Fruit fly (Drosophila melanogaster) whole organism, prepupa: ENCODE measurements around the gene CG15317.
A peak's percentile ranks its signal among the peaks of the same experiment; 100 is the strongest.

ENCODE experiments used
- Blimp-1 ChIP-seq: fragments of 200-800 bp; sonication (Bioruptor generic); optimal IDR thresholded peaks from 3 replicates; lab custom pipeline; 2017; ENCODE audit warnings: missing biosample characterization, missing genetic modification characterization, mild to moderate bottlenecking, moderate library complexity, missing genetic modification reagents
- CG10631 ChIP-seq: fragments of 200-800 bp; sonication (Bioruptor generic); optimal IDR thresholded peaks from 2 replicates; lab custom pipeline; 2016; ENCODE audit warnings: missing biosample characterization, missing genetic modification characterization
- CG10669 ChIP-seq: fragments of 200-800 bp; sonication (Bioruptor generic); optimal IDR thresholded peaks from 3 replicates; lab custom pipeline; 2018; ENCODE audit warnings: missing biosample characterization, mild to moderate bottlenecking, missing genetic modification characterization, moderate library complexity
- CG11294 ChIP-seq: fragments of 200-800 bp; sonication (Bioruptor generic); IDR thresholded peaks from 2 replicates; pipeline ENCODE4 v1.3.6; 2022; ENCODE audit warnings: missing biosample characterization, missing genetic modification characterization
- CG15336 ChIP-seq: fragments of 200-800 bp; sonication (Bioruptor generic); IDR thresholded peaks from 2 replicates; pipeline ENCODE4 v1.3.6; 2022; ENCODE audit warnings: missing biosample characterization, missing genetic modification characterization
- CG1621 ChIP-seq: fragments of 200-800 bp; sonication (Bioruptor generic); optimal IDR thresholded peaks from 3 replicates; lab custom pipeline; 2018; ENCODE audit warnings: missing biosample characterization, mild to moderate bottlenecking, missing genetic modification characterization
- CG16779 ChIP-seq: fragments of 200-800 bp; sonication (Bioruptor generic); optimal IDR thresholded peaks from 3 replicates; lab custom pipeline; 2017; ENCODE audit warnings: missing biosample characterization, mild to moderate bottlenecking, missing genetic modification characterization
- CG3032 ChIP-seq: fragments of 200-800 bp; optimal IDR thresholded peaks from 2 replicates; lab custom pipeline; 2019; ENCODE audit warnings: missing biosample characterization, mild to moderate bottlenecking, missing genetic modification characterization, moderate library complexity
- CG31627 ChIP-seq: fragments of 200-800 bp; sonication (Bioruptor generic); optimal IDR thresholded peaks from 3 replicates; lab custom pipeline; 2016; ENCODE audit warnings: missing biosample characterization, missing genetic modification characterization
- CG32006 ChIP-seq: fragments of 200-800 bp; sonication (Bioruptor generic); optimal IDR thresholded peaks from 3 replicates; lab custom pipeline; 2017; ENCODE audit warnings: missing biosample characterization, mild to moderate bottlenecking, missing genetic modification characterization
- CG34406 ChIP-seq: fragments of 200-800 bp; sonication (Bioruptor generic); optimal IDR thresholded peaks from 3 replicates; lab custom pipeline; 2016; ENCODE audit warnings: missing biosample characterization, missing genetic modification characterization
- CG3919 ChIP-seq: fragments of 200-800 bp; sonication (Bioruptor generic); optimal IDR thresholded peaks from 3 replicates; lab custom pipeline; 2016; ENCODE audit warnings: missing biosample characterization, missing genetic modification characterization
- CG4318 ChIP-seq: fragments of 200-800 bp; sonication (Bioruptor generic); optimal IDR thresholded peaks from 3 replicates; lab custom pipeline; 2017; ENCODE audit warnings: missing biosample characterization, mild to moderate bottlenecking, missing genetic modification characterization
- CG6792 ChIP-seq: fragments of 200-800 bp; sonication (Bioruptor generic); optimal IDR thresholded peaks from 3 replicates; lab custom pipeline; 2016; ENCODE audit warnings: missing biosample characterization, missing genetic modification characterization
- CG6808 ChIP-seq: fragments of 200-800 bp; sonication (Bioruptor generic); optimal IDR thresholded peaks from 3 replicates; lab custom pipeline; 2017; ENCODE audit warnings: missing biosample characterization, missing genetic modification characterization, mild to moderate bottlenecking, moderate library complexity, missing genetic modification reagents
- CG6854 ChIP-seq: fragments of 200-800 bp; sonication (Bioruptor generic); optimal IDR thresholded peaks from 2 replicates; lab custom pipeline; 2017; ENCODE audit warnings: missing biosample characterization, mild to moderate bottlenecking, missing genetic modification characterization
- CG8319 ChIP-seq: fragments of 200-800 bp; sonication (Bioruptor generic); optimal IDR thresholded peaks from 3 replicates; lab custom pipeline; 2016; ENCODE audit warnings: missing biosample characterization, missing genetic modification characterization
- CG9139 ChIP-seq: fragments of 200-800 bp; sonication (Bioruptor generic); optimal IDR thresholded peaks from 3 replicates; lab custom pipeline; 2017; ENCODE audit warnings: missing biosample characterization, mild to moderate bottlenecking, missing genetic modification characterization
- Eip78C ChIP-seq: fragments of 200-800 bp; sonication (Bioruptor generic); peaks from one replicate; lab custom pipeline; 2016; ENCODE audit warnings: missing biosample characterization, missing genetic modification characterization
- Eip93F ChIP-seq: fragments of 200-800 bp; sonication (Bioruptor generic); optimal IDR thresholded peaks from 2 replicates; lab custom pipeline; 2016; ENCODE audit warnings: missing biosample characterization, mild to moderate bottlenecking, missing genetic modification characterization
- Ets21C ChIP-seq: fragments of 200-800 bp; sonication (Bioruptor generic); optimal IDR thresholded peaks from 3 replicates; lab custom pipeline; 2016; ENCODE audit warnings: missing biosample characterization, missing genetic modification characterization
- Ets96B ChIP-seq: fragments of 200-800 bp; optimal IDR thresholded peaks from 2 replicates; lab custom pipeline; 2019; ENCODE audit warnings: missing biosample characterization, mild to moderate bottlenecking, missing genetic modification characterization, moderate library complexity
- Gug ChIP-seq: fragments of 200-800 bp; sonication (Bioruptor generic); IDR thresholded peaks from 2 replicates; pipeline ENCODE4 v1.3.6; 2022; ENCODE audit warnings: missing biosample characterization, missing genetic modification characterization
- Hr38 ChIP-seq: sonication (Bioruptor generic); optimal IDR thresholded peaks from 2 replicates; lab custom pipeline; 2016; ENCODE audit warnings: missing biosample characterization, missing genetic modification characterization
- Hr39 ChIP-seq: fragments of 200-800 bp; sonication (Bioruptor generic); optimal IDR thresholded peaks from 2 replicates; lab custom pipeline; 2016; ENCODE audit warnings: missing biosample characterization, missing genetic modification characterization
- Lpt ChIP-seq: fragments of 200-800 bp; sonication (Bioruptor generic); optimal IDR thresholded peaks from 3 replicates; lab custom pipeline; 2016; ENCODE audit warnings: missing biosample characterization, missing genetic modification characterization
- Met ChIP-seq: fragments of 200-800 bp; sonication (Bioruptor generic); optimal IDR thresholded peaks from 3 replicates; lab custom pipeline; 2016; ENCODE audit warnings: missing biosample characterization, missing genetic modification characterization
- Smox ChIP-seq: fragments of 200-800 bp; sonication (Bioruptor generic); optimal IDR thresholded peaks from 3 replicates; lab custom pipeline; 2016; ENCODE audit warnings: missing biosample characterization, missing genetic modification characterization
- Sox14 ChIP-seq: fragments of 200-800 bp; sonication (Bioruptor generic); optimal IDR thresholded peaks from 3 replicates; lab custom pipeline; 2016; ENCODE audit warnings: missing biosample characterization, missing genetic modification characterization
- Sox15 ChIP-seq: fragments of 200-800 bp; sonication (Bioruptor generic); optimal IDR thresholded peaks from 3 replicates; lab custom pipeline; 2016; ENCODE audit warnings: missing biosample characterization, missing genetic modification characterization
- acj6 ChIP-seq: fragments of 200-800 bp; sonication (Bioruptor generic); optimal IDR thresholded peaks from 3 replicates; lab custom pipeline; 2016; ENCODE audit warnings: missing biosample characterization, missing genetic modification characterization
- dsx ChIP-seq: fragments of 200-800 bp; optimal IDR thresholded peaks from 3 replicates; lab custom pipeline; 2019; ENCODE audit warnings: missing biosample characterization, mild to moderate bottlenecking, missing genetic modification characterization, moderate library complexity; ENCODE audit not compliant: poor library complexity, severe bottlenecking
- fd59A ChIP-seq: fragments of 200-800 bp; sonication (Bioruptor generic); optimal IDR thresholded peaks from 2 replicates; lab custom pipeline; 2017; ENCODE audit warnings: missing biosample characterization, mild to moderate bottlenecking, missing genetic modification characterization, missing genetic modification reagents
- fd85E ChIP-seq: fragments of 200-800 bp; sonication (Bioruptor generic); optimal IDR thresholded peaks from 3 replicates; lab custom pipeline; 2016; ENCODE audit warnings: missing biosample characterization, missing genetic modification characterization
- lz ChIP-seq: fragments of 200-800 bp; sonication (Bioruptor generic); optimal IDR thresholded peaks from 3 replicates; lab custom pipeline; 2016; ENCODE audit warnings: missing biosample characterization, missing genetic modification characterization
- net ChIP-seq: fragments of 200-800 bp; sonication (Bioruptor generic); optimal IDR thresholded peaks from 3 replicates; lab custom pipeline; 2016; ENCODE audit warnings: missing biosample characterization, missing genetic modification characterization
- pdm3 ChIP-seq: fragments of 200-800 bp; sonication (Bioruptor generic); optimal IDR thresholded peaks from 3 replicates; lab custom pipeline; 2016; ENCODE audit warnings: missing biosample characterization, missing genetic modification characterization
- spab ChIP-seq: fragments of 200-800 bp; sonication (Bioruptor generic); optimal IDR thresholded peaks from 2 replicates; lab custom pipeline; 2017; ENCODE audit warnings: missing biosample characterization, mild to moderate bottlenecking, missing genetic modification characterization, missing genetic modification reagents
- svp ChIP-seq: fragments of 200-800 bp; sonication (Bioruptor generic); peaks from one replicate; lab custom pipeline; 2016; ENCODE audit warnings: missing biosample characterization, missing genetic modification characterization
- topi ChIP-seq: fragments of 200-800 bp; sonication (Bioruptor generic); optimal IDR thresholded peaks from 3 replicates; lab custom pipeline; 2016; ENCODE audit warnings: missing biosample characterization, missing genetic modification characterization
- vri ChIP-seq: fragments of 200-800 bp; sonication (Bioruptor generic); optimal IDR thresholded peaks from 3 replicates; lab custom pipeline; 2016; ENCODE audit warnings: missing biosample characterization, mild to moderate bottlenecking, missing genetic modification characterization

The CG15317 gene

DNA sequence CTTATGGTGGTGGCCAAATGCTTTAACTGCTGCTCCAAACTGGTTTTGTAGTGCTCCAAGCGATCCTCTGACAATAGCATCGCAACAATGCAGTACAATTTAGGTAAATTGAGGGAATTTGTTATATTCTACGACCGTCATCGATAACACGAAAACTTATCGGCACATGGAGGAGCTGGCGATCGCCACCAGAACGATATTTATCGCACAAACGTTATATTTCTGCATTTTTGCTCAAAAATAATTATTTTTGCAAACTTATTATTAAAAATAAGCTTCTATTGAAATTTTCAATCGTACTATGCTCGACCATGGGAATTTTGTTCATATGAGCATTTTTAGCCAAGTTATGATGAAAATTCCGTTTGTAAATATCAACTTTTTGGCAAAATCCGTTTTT, at the start of gene CG15317:
Gene CG15317 (minus strand): TSS at position 148 of the 400 bp plus-strand sequence.
- TF ChIP-seq CG8319 (no peak), CG4318 (GFP tag; lab: Kevin White, UChicago) (no peak), Sox15 (GFP tag; lab: Kevin White, UChicago) (no peak), CG6792 (GFP tag; lab: Kevin White, UChicago) (no peak), CG10631 (GFP tag; lab: Kevin White, UChicago) (no peak), CG34406 (GFP tag; lab: Kevin White, UChicago) (no peak), dsx (no peak), Gug (GFP tag; lab: Robert Waterston, UW) (no peak), lz (GFP tag; lab: Kevin White, UChicago) (no peak)

DNA sequence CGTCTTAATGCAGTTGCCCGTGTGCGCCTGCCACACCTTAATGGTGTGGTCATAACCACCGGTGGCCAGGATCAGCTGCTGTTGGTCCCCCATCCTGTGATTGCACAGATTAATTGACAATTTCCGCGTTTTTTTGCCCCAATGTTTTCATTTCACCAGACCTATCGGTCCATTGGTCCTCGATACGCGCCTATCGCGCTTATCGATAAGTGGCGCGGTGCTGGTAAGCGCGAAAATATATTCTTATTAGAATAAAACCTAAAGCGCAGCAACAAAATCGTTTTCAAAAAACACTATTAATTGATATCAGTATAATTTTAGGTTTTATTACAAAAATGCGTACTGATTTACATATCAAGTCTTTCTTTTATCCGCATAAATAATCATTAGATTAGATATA, 49.4 kb upstream of the CG15317 start, which contains the start of gene Lst8:
Gene Lst8 (minus strand): TSS at position 187 of the 400 bp plus-strand sequence.
- no peak for TF ChIP-seq Hr39 (GFP tag; lab: Kevin White, UChicago)
- TF ChIP-seq Ets21C (GFP tag; lab: Kevin White, UChicago): no peak
- TF ChIP-seq lz (GFP tag; lab: Kevin White, UChicago): no peak
- no peak for TF ChIP-seq CG6854 (GFP tag; lab: Kevin White, UChicago)
- no peak for TF ChIP-seq acj6
- no peak for TF ChIP-seq Gug (GFP tag; lab: Robert Waterston, UW)
- no peak for TF ChIP-seq Sox15 (GFP tag; lab: Kevin White, UChicago)
- TF ChIP-seq CG3919 (GFP tag; lab: Kevin White, UChicago): no peak
- TF ChIP-seq pdm3 (GFP tag; lab: Kevin White, UChicago): no peak
- TF ChIP-seq svp (GFP tag; lab: Kevin White, UChicago): no peak
- no peak for TF ChIP-seq CG16779 (tag; lab: Kevin White, UChicago)
- TF ChIP-seq Lpt (GFP tag; lab: Kevin White, UChicago): no peak
- no peak for TF ChIP-seq CG6808 (GFP tag; lab: Kevin White, UChicago)
- TF ChIP-seq topi (GFP tag; lab: Kevin White, UChicago): no peak
- TF ChIP-seq CG32006 (GFP tag; lab: Kevin White, UChicago): no peak
- no peak for TF ChIP-seq CG1621 (tag; lab: Kevin White, UChicago)
- TF ChIP-seq Sox14 (GFP tag; lab: Kevin White, UChicago): no peak
- TF ChIP-seq spab: no peak
- TF ChIP-seq, all 60 proteins: peak for 0

DNA sequence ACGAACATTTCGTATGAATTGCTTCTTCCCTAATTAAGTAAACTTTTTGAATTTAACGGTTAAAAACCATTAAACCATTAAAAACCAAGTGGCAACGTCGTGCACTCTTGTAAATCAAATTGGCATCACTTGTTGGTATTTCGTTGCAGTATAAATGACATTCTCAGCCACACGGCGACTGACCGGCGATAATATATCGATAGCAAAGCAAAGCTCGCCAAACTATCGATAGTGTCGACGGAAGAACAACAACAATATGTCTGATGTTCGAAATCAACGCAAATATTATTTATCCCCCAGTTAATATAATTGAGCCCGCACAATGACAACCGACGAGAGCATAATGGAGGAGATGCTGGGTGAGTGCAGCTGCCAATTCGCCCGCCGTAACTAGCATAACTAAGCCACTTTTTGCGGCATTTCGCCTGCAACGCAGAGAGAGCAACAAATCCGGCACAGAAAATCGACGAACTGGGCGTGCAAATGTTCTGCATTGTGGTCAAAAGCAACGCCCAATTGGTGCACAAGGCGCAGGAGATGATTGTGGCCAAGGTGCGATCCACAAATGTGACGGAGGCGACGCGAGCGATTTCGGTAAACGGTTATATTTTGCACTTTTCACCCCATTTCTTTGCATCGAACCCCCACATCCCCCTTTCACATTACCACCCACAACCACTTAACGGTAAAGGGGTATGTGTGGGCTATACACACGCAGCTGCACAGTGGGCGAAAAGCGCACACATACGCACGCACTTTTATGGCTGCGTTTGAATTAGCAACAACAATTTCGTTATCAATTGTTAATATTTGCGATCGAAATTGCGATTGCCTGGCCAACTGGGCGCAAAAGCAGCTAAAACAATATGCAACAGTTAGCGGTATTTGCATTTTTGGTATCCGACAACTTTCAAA, 44.7 kb upstream of the CG15317 start, which contains the start of gene Gga:
Gene Gga (plus strand): TSS at position 213 of the 915 bp plus-strand sequence.
- no peak for TF ChIP-seq Met
- TF ChIP-seq Smox (GFP tag; lab: Kevin White, UChicago): no peak
- peak; percentile 95 for TF ChIP-seq CG6808 (GFP tag; lab: Kevin White, UChicago)
- TF ChIP-seq fd85E (GFP tag; lab: Kevin White, UChicago): no peak
- TF ChIP-seq Ets96B (tag; lab: Kevin White, UChicago): no peak
- TF ChIP-seq CG3919 (GFP tag; lab: Kevin White, UChicago): no peak
- peak; percentile 58 for TF ChIP-seq svp (GFP tag; lab: Kevin White, UChicago)
- no peak for TF ChIP-seq Hr39 (GFP tag; lab: Kevin White, UChicago)
- TF ChIP-seq CG10669 (GFP tag; lab: Kevin White, UChicago): no peak
- no peak for TF ChIP-seq CG11294 (GFP tag; lab: Robert Waterston, UW)
- TF ChIP-seq, all 60 proteins: peak for 2

DNA sequence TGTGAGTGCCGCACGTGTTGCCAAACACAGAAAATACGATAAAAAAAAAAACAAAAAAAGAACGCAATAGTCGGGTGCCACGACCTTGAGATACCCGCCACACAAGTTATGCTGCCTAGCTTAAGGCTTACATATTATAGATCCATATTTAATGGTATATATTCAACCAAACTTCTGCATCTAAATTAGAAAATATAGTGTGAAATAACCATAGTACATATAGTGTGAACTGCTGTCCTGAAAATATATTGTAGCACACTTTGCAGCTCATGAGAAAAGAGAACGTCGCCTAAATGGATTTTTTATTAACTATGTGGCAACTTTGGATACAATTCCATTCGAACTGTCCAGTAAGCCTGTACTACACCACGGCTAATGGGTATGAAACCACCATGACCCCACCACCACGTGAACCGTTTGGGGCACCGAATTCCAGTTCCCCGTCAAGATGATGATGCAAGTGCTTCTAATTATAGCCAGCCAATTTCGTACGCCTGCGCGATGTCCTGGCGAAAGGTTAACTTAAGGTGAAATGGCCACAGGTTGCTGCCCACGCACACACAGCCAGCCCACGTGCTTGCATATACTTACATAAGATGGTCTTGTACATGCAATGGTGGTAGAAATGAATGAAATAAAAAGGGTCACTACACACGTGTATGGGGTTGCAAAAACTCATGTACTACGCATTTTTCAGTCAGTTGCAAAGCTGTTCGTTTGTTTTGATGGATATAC, 43.9 kb upstream of the CG15317 start:
- TF ChIP-seq fd59A (GFP tag; lab: Kevin White, UChicago) (peak; percentile 60), vri (GFP tag; lab: Kevin White, UChicago) (peak; percentile 47), pdm3 (GFP tag; lab: Kevin White, UChicago) (peak; percentile 79), Lpt (GFP tag; lab: Kevin White, UChicago) (peak; percentile 70), CG11294 (GFP tag; lab: Robert Waterston, UW) (peak; percentile 27; the same call in 1 of the 2 replicates), CG31627 (peak; percentile 74), net (GFP tag; lab: Kevin White, UChicago) (peak; percentile 66), spab (no peak), Eip78C (peak; percentile 94), Hr38 (no peak), CG9139 (GFP tag; lab: Kevin White, UChicago) (peak; percentile 34), CG15336 (GFP tag; lab: Robert Waterston, UW) (peak; percentile 68), Blimp-1 (GFP tag; lab: Kevin White, UChicago) (no peak), Eip93F (peak; percentile 11), topi (GFP tag; lab: Kevin White, UChicago) (peak; percentile 81), CG3032 (tag; lab: Kevin White, UChicago) (peak; percentile 63)
